Worm (Caenorhabditis elegans): ENCODE results near the gene ZK105.1.

ZK105.1 gene

ce11 chrV:7705316-7705715 is 8.5 kb upstream of the ZK105.1 start, which contains the start of gene srw-3 (continued):
- TF ChIP-seq ztf-25 (GFP tag; IDR thresholded peaks at IDR 0.05) = no peak
- no peak for TF ChIP-seq let-526 (GFP tag; IDR thresholded peaks at IDR 0.05)
- TF ChIP-seq nhr-27 (tag; optimal IDR thresholded peaks at IDR 0.05) = no peak

ce11 chrV:7708525-7708924 is 5.3 kb upstream of the ZK105.1 start, which contains the start of gene ZK105.11:
Gene ZK105.11, minus strand, starts transcription at chrV:7708625.
- TF ChIP-seq let-526 (GFP tag; IDR thresholded peaks at IDR 0.05) (no peak), ZK185.1 (tag; optimal IDR thresholded peaks at IDR 0.05; ENCODE audit: poor library complexity, severe bottlenecking) (no peak), Y53F4B.3 (GFP tag; IDR thresholded peaks at IDR 0.05) (no peak), F37B4.10 (GFP tag; IDR thresholded peaks at IDR 0.05) (no peak), ztf-3 (GFP tag; optimal IDR thresholded peaks at IDR 0.05) (no peak), egrh-3 (GFP tag; IDR thresholded peaks at IDR 0.05) (no peak), lin-40 (tag; optimal IDR thresholded peaks at IDR 0.05) (no peak)

- no peak for TF ChIP-seq aptf-3 (GFP tag; IDR thresholded peaks at IDR 0.05)
- no peak for TF ChIP-seq Y95B8A.8 (GFP tag; IDR thresholded peaks at IDR 0.05)
- no peak for TF ChIP-seq F57A8.1 (GFP tag; optimal IDR thresholded peaks at IDR 0.05)
- TF ChIP-seq hlh-12 (tag; optimal IDR thresholded peaks at IDR 0.05) = no peak
- TF ChIP-seq ekl-4 (GFP tag; IDR thresholded peaks at IDR 0.05) = no peak
- TF ChIP-seq ztf-26 (tag; optimal IDR thresholded peaks at IDR 0.05) = no peak
- TF ChIP-seq pha-4 (tag; optimal IDR thresholded peaks at IDR 0.05) = no peak
- no peak for TF ChIP-seq dox-1 (GFP tag; IDR thresholded peaks at IDR 0.05)
- no peak for TF ChIP-seq cebp-1 (GFP tag; IDR thresholded peaks at IDR 0.05)
- TF ChIP-seq cebp-1 (tag; optimal IDR thresholded peaks at IDR 0.05) = no peak
- TF ChIP-seq T26A5.8 (tag; optimal IDR thresholded peaks at IDR 0.05) = no peak
- TF ChIP-seq sea-2 (GFP tag; IDR thresholded peaks at IDR 0.05) = no peak
- TF ChIP-seq xnd-1 (tag; optimal IDR thresholded peaks at IDR 0.05) = no peak
- no peak for TF ChIP-seq tbx-9 (tag; optimal IDR thresholded peaks at IDR 0.05; ENCODE audit: borderline replicate concordance)
- TF ChIP-seq egrh-3 (GFP tag; IDR thresholded peaks at IDR 0.05) = no peak
- no peak for TF ChIP-seq ceh-79 (tag; optimal IDR thresholded peaks at IDR 0.05)
- no peak for TF ChIP-seq ztf-22 (GFP tag; optimal IDR thresholded peaks at IDR 0.05)
- no peak for TF ChIP-seq let-526 (GFP tag; IDR thresholded peaks at IDR 0.05)
- no peak for TF ChIP-seq tlf-1 (GFP tag; optimal IDR thresholded peaks at IDR 0.05)
- no peak for TF ChIP-seq B0019.2 (GFP tag; conservative IDR thresholded peaks at IDR 0.05)
- TF ChIP-seq ceh-27 (GFP tag; optimal IDR thresholded peaks at IDR 0.05) = no peak
These were observed 719 bp upstream of the ZK105.1 start, which contains the start of gene ZK105.13 for ce11 chrV:7713072-7713471. Gene ZK105.13, minus strand, starts transcription at chrV:7713172.

ce11 chrV:7716034-7716433 is 2.2 kb downstream of the ZK105.1 start, which contains the start of gene ZK105.12:
Gene ZK105.12, minus strand, starts transcription at chrV:7716134.
- TF ChIP-seq ets-4 (GFP tag; optimal IDR thresholded peaks at IDR 0.05) (no peak), T26A5.8 (tag; optimal IDR thresholded peaks at IDR 0.05) (no peak), attf-3 (GFP tag; conservative IDR thresholded peaks at IDR 0.05) (no peak), snpc-1.3 (tag; optimal IDR thresholded peaks at IDR 0.05; ENCODE audit: insufficient read depth) (no peak), somi-1 (GFP tag; optimal IDR thresholded peaks at IDR 0.05) (no peak), dpff-1 (tag; optimal IDR thresholded peaks at IDR 0.05) (no peak), Y56A3A.18 (GFP tag; IDR thresholded peaks at IDR 0.05) (no peak), gei-17 (GFP tag; optimal IDR thresholded peaks at IDR 0.05) (no peak), snpc-1.1 (tag; optimal IDR thresholded peaks at IDR 0.05; ENCODE audit: insufficient read depth) (no peak), F55B11.4 (tag; optimal IDR thresholded peaks at IDR 0.05; ENCODE audit: borderline replicate concordance, insufficient read depth) (no peak), akir-1 (GFP tag; optimal IDR thresholded peaks at IDR 0.05) (no peak), Y79H2A.3 (GFP tag; conservative IDR thresholded peaks at IDR 0.05) (no peak)

Measured in whole organism, young adult.